Worm (Caenorhabditis elegans) whole organism, L4/young adult: ENCODE data around the gene nex-3.

ENCODE experiments used
- dao-5 ChIP-seq: sonication (generic microtip); optimal IDR thresholded peaks from 2 replicates; lab custom pipeline; 2016; ENCODE audit warnings: missing genotype, missing genetic modification characterization, moderate library complexity, missing compliant biosample characterization
- him-1 ChIP-seq: sonication (generic microtip); optimal IDR thresholded peaks from 2 replicates; lab custom pipeline; 2016; ENCODE audit warnings: missing genotype, missing genetic modification reagents, missing genetic modification characterization, missing compliant biosample characterization

DNA sequence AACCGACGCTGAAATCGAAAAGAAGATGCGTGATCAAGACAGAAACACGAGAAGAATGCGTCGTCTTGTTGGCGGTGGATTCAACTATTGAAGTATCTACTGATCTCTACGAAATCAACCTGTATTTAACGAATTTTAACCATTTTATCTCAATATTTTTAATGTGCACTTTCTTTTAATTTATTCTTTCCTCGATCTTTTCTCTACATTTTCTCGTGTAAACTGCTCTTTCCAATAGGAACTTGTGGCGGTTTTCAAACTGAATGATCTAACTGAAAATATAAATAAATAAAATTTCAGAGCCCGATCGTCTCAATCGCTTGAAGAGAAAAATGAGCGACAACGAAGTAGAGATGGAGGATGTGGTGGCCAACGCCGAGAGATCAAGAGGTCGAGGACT is 35.9 kb upstream of the nex-3 start, which contains the start of gene rnp-4:
- TF ChIP-seq him-1 (tag; lab: Kevin White, UChicago) (no peak), dao-5 (tag; lab: Kevin White, UChicago) (no peak)
